Worm (Caenorhabditis elegans): ENCODE data around the gene lgc-4.

ce11 chrX:9237708-9238107 is 4.3 kb downstream of the lgc-4 start:
- TF ChIP-seq egl-27 (tag; optimal IDR thresholded peaks at IDR 0.05) (no peak), ama-1 (optimal IDR thresholded peaks at IDR 0.05) (no peak), sem-4 (tag; optimal IDR thresholded peaks at IDR 0.05) (no peak), mbf-1 (tag; optimal IDR thresholded peaks at IDR 0.05) (no peak), lin-13 (GFP tag; optimal IDR thresholded peaks at IDR 0.05) (no peak), snpc-4 (tag; optimal IDR thresholded peaks at IDR 0.05) (no peak), nhr-11 (tag; optimal IDR thresholded peaks at IDR 0.05) (no peak), ZK546.5 (tag; optimal IDR thresholded peaks at IDR 0.05) (no peak), unc-62 (GFP tag; optimal IDR thresholded peaks at IDR 0.05) (no peak), ztf-11 (tag; optimal IDR thresholded peaks at IDR 0.05) (no peak), R02D3.7 (tag; optimal IDR thresholded peaks at IDR 0.05) (no peak), alr-1 (tag; optimal IDR thresholded peaks at IDR 0.05) (no peak), elt-1 (tag; optimal IDR thresholded peaks at IDR 0.05) (no peak), blmp-1 (tag; optimal IDR thresholded peaks at IDR 0.05; ENCODE audit: insufficient read depth) (no peak)

All from whole organism, L2 larva.